Worm (Caenorhabditis elegans): Measurements from ENCODE around the gene M01B2.13.

DNA sequence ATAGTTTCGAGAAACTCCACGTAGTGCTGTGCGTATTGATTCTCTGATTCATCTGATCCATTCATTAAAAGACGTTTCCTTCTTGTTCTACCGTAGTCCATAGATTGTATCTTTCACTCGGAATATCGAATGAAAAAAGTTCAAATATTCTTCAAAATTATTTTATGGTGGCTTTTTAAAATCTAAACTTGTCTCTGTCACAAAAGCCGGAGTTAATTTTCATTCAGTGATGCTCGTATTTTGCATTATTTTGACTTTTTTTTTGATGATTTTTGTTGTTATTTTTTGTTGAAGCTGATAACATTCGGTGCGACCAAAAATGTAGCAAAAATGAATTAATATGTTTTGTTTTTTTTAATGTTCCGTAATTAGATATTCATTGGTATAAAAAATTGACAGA, 30.1 kb downstream of the M01B2.13 start, which contains the start of gene nhr-164:
- no peak for TF ChIP-seq nhr-25 (tag; optimal IDR thresholded peaks at IDR 0.05)
- no peak for TF ChIP-seq unc-39 (tag; optimal IDR thresholded peaks at IDR 0.05)
- no peak for TF ChIP-seq R02D3.7 (tag; optimal IDR thresholded peaks at IDR 0.05)
- TF ChIP-seq aly-2 (tag; optimal IDR thresholded peaks at IDR 0.05) = no peak
- TF ChIP-seq snpc-4 (tag; optimal IDR thresholded peaks at IDR 0.05) = no peak
- no peak for TF ChIP-seq lin-13 (GFP tag; optimal IDR thresholded peaks at IDR 0.05)
- no peak for TF ChIP-seq mdl-1 (tag; optimal IDR thresholded peaks at IDR 0.05)

All from whole organism, L2 larva.